Fruit fly (Drosophila melanogaster) whole organism, embryonic: ENCODE results near the gene CG15773.

ENCODE experiments used
- ATbp ChIP-seq: fragments of 200-800 bp; sonication (Bioruptor generic); optimal IDR thresholded peaks from 2 replicates; lab custom pipeline; 2017; ENCODE audit warnings: missing biosample characterization, mild to moderate bottlenecking, missing genetic modification characterization, missing genetic modification reagents
- Atf6 ChIP-seq: fragments of 200-800 bp; sonication (Bioruptor generic); IDR thresholded peaks from 2 replicates; pipeline ENCODE4 v1.3.6; 2022; ENCODE audit warnings: missing biosample characterization, missing genetic modification characterization
- BEAF-32 ChIP-seq: fragments of 200-800 bp; sonication (Bioruptor generic); optimal IDR thresholded peaks from 3 replicates; lab custom pipeline; 2017; ENCODE audit warnings: missing biosample characterization, missing genetic modification characterization, mild to moderate bottlenecking, moderate library complexity, missing genetic modification reagents
- Blimp-1 ChIP-seq: fragments of 200-800 bp; sonication (Bioruptor generic); optimal IDR thresholded peaks from 3 replicates; lab custom pipeline; 2018; ENCODE audit warnings: missing biosample characterization, missing genetic modification characterization, mild to moderate bottlenecking, moderate library complexity, missing genetic modification reagents
- CG10321 ChIP-seq: fragments of 200-800 bp; sonication (Bioruptor generic); IDR thresholded peaks from 2 replicates; pipeline ENCODE4 v1.3.6; 2022; ENCODE audit warnings: missing biosample characterization, missing genetic modification characterization
- CG10979 ChIP-seq: fragments of 200-800 bp; sonication (Bioruptor generic); optimal IDR thresholded peaks from 2 replicates; lab custom pipeline; 2018; ENCODE audit warnings: missing biosample characterization, mild to moderate bottlenecking, missing genetic modification characterization, moderate library complexity
- CG11247 ChIP-seq: fragments of 200-800 bp; sonication (Bioruptor generic); IDR thresholded peaks from 2 replicates; pipeline ENCODE4 v1.3.6; 2022; ENCODE audit warnings: missing biosample characterization, missing genetic modification characterization
- CG12659 ChIP-seq: fragments of 200-800 bp; sonication (Bioruptor generic); optimal IDR thresholded peaks from 3 replicates; lab custom pipeline; 2017; ENCODE audit warnings: mild to moderate bottlenecking, missing biosample characterization, missing genetic modification reagents, missing genetic modification characterization
- CG15601 ChIP-seq: fragments of 200-800 bp; sonication (Bioruptor generic); optimal IDR thresholded peaks from 3 replicates; lab custom pipeline; 2019; ENCODE audit warnings: missing biosample characterization, mild to moderate bottlenecking, missing genetic modification characterization, moderate library complexity
- CG16863 ChIP-seq: fragments of 200-800 bp; sonication (Bioruptor generic); optimal IDR thresholded peaks from 3 replicates; lab custom pipeline; 2016; ENCODE audit warnings: missing biosample characterization, missing genetic modification characterization
- CG18262 ChIP-seq: fragments of 200-800 bp; optimal IDR thresholded peaks from 3 replicates; lab custom pipeline; 2019; ENCODE audit warnings: missing biosample characterization, mild to moderate bottlenecking, missing genetic modification characterization, moderate library complexity
- CG32772 ChIP-seq: fragments of 200-800 bp; sonication (Bioruptor generic); IDR thresholded peaks from 2 replicates; pipeline ENCODE4 v1.3.6; 2022; ENCODE audit warnings: missing biosample characterization, missing genetic modification characterization
- CG43689 ChIP-seq: fragments of 200-800 bp; sonication (Bioruptor generic); IDR thresholded peaks from 2 replicates; pipeline ENCODE4 v1.3.6; 2022; ENCODE audit warnings: missing biosample characterization, missing genetic modification characterization
- CG4854 ChIP-seq: fragments of 200-800 bp; sonication (Bioruptor generic); optimal IDR thresholded peaks from 2 replicates; lab custom pipeline; 2016; ENCODE audit warnings: missing biosample characterization, missing genetic modification characterization, inconsistent platforms
- CG7357 ChIP-seq: fragments of 200-800 bp; sonication (Bioruptor generic); IDR thresholded peaks from 3 replicates; pipeline ENCODE4 v1.3.6; 2022; ENCODE audit warnings: missing biosample characterization, missing genetic modification characterization
- CG8281 ChIP-seq: fragments of 200-800 bp; sonication (Bioruptor generic); optimal IDR thresholded peaks from 2 replicates; lab custom pipeline; 2018; ENCODE audit warnings: missing biosample characterization, mild to moderate bottlenecking, missing genetic modification characterization, moderate library complexity
- CG8290 ChIP-seq, 3 experiments: fragments of 200-800 bp; sonication (Bioruptor generic); optimal IDR thresholded peaks; 2 replicates each; lab custom pipeline; 2016 to 2019; ENCODE audit warnings: missing biosample characterization in 3 of 3, missing genetic modification characterization in 3 of 3, mild to moderate bottlenecking in 2 of 3, moderate library complexity in 1 of 3
- Deaf1 ChIP-seq: fragments of 200-800 bp; optimal IDR thresholded peaks from 3 replicates; lab custom pipeline; 2019; ENCODE audit warnings: missing biosample characterization, mild to moderate bottlenecking, missing genetic modification characterization, moderate library complexity
- ERR ChIP-seq: fragments of 200-800 bp; sonication (Bioruptor generic); optimal IDR thresholded peaks from 2 replicates; lab custom pipeline; 2016; ENCODE audit warnings: missing biosample characterization, missing genetic modification characterization
- Fer2 ChIP-seq: fragments of 200-800 bp; sonication (Bioruptor generic); optimal IDR thresholded peaks from 2 replicates; lab custom pipeline; 2018; ENCODE audit warnings: missing biosample characterization, mild to moderate bottlenecking, missing genetic modification characterization, moderate library complexity
- HLHmδ ChIP-seq: fragments of 200-800 bp; sonication (Bioruptor generic); optimal IDR thresholded peaks from 2 replicates; lab custom pipeline; 2018; ENCODE audit warnings: missing biosample characterization, mild to moderate bottlenecking, missing genetic modification characterization, moderate library complexity
- Hmx ChIP-seq: fragments of 200-800 bp; sonication (Bioruptor generic); optimal IDR thresholded peaks from 2 replicates; lab custom pipeline; 2016; ENCODE audit warnings: missing biosample characterization, missing genetic modification characterization
- Jarid2 ChIP-seq: fragments of 200-800 bp; sonication (Bioruptor generic); optimal IDR thresholded peaks from 3 replicates; lab custom pipeline; 2017; ENCODE audit warnings: mild to moderate bottlenecking, missing biosample characterization, missing genetic modification reagents, missing genetic modification characterization
- Med ChIP-seq: fragments of 200-800 bp; sonication (Bioruptor generic); peaks from one replicate; lab custom pipeline; 2016; ENCODE audit warnings: missing biosample characterization, missing genetic modification characterization, mild to moderate bottlenecking, inconsistent platforms, moderate library complexity
- Myb ChIP-seq: fragments of 200-800 bp; sonication (Bioruptor generic); optimal IDR thresholded peaks from 2 replicates; lab custom pipeline; 2016; ENCODE audit warnings: missing biosample characterization, missing genetic modification characterization
- Nf-YA ChIP-seq: fragments of 200-800 bp; sonication (Bioruptor generic); IDR thresholded peaks from 2 replicates; pipeline ENCODE4 v1.3.6; 2022; ENCODE audit warnings: missing biosample characterization, missing genetic modification characterization
- Opbp ChIP-seq: fragments of 200-800 bp; sonication (Bioruptor generic); IDR thresholded peaks from 3 replicates; pipeline ENCODE4 v1.3.6; 2022; ENCODE audit warnings: missing biosample characterization, missing genetic modification characterization; ENCODE audit not compliant: partially characterized antibody
- Poxn ChIP-seq: fragments of 200-800 bp; sonication (Bioruptor generic); IDR thresholded peaks from 2 replicates; pipeline ENCODE4 v1.3.6; 2022; ENCODE audit warnings: missing biosample characterization, missing genetic modification characterization
- Sry-β ChIP-seq: fragments of 200-800 bp; sonication (Bioruptor generic); optimal IDR thresholded peaks from 2 replicates; lab custom pipeline; 2018; ENCODE audit warnings: missing biosample characterization, mild to moderate bottlenecking, missing genetic modification characterization, moderate library complexity
- Ssrp ChIP-seq: fragments of 200-800 bp; sonication (Bioruptor generic); optimal IDR thresholded peaks from 2 replicates; lab custom pipeline; 2018; ENCODE audit warnings: missing biosample characterization, mild to moderate bottlenecking, missing genetic modification characterization, moderate library complexity
- Tbp ChIP-seq: fragments of >200 bp; optimal IDR thresholded peaks from 2 replicates; lab custom pipeline; 2018; ENCODE audit warnings: missing biosample characterization, missing genetic modification characterization
- Xrp1 ChIP-seq: fragments of 200-800 bp; sonication (Bioruptor generic); IDR thresholded peaks from 2 replicates; pipeline ENCODE4 v1.3.6; 2022; ENCODE audit warnings: missing biosample characterization, missing genetic modification characterization
- bowl ChIP-seq: fragments of 200-800 bp; sonication (Bioruptor generic); IDR thresholded peaks from 2 replicates; pipeline ENCODE4 v1.3.6; 2022; ENCODE audit warnings: missing biosample characterization, missing genetic modification characterization
- cato ChIP-seq: fragments of 200-800 bp; sonication (Bioruptor generic); optimal IDR thresholded peaks from 2 replicates; lab custom pipeline; 2016; ENCODE audit warnings: missing biosample characterization, missing genetic modification characterization, borderline replicate concordance
- chn ChIP-seq: fragments of 200-800 bp; sonication (Bioruptor generic); optimal IDR thresholded peaks from 2 replicates; lab custom pipeline; 2016; ENCODE audit warnings: missing biosample characterization, missing genetic modification characterization
- eve ChIP-seq, 2 experiments: fragments of >200 bp; optimal IDR thresholded peaks; 2 replicates each; lab custom pipeline; 2017; ENCODE audit warnings: missing biosample characterization in 2 of 2, missing genetic modification characterization in 2 of 2
- fru ChIP-seq: fragments of >200 bp; optimal IDR thresholded peaks from 2 replicates; lab custom pipeline; 2017
- kni ChIP-seq: fragments of 200-800 bp; sonication (Bioruptor generic); optimal IDR thresholded peaks from 3 replicates; lab custom pipeline; 2017; ENCODE audit warnings: mild to moderate bottlenecking, missing biosample characterization, missing genetic modification reagents, missing genetic modification characterization
- nom ChIP-seq: fragments of 200-800 bp; sonication (Bioruptor generic); optimal IDR thresholded peaks from 2 replicates; lab custom pipeline; 2017; ENCODE audit warnings: missing biosample characterization, missing genetic modification characterization, mild to moderate bottlenecking, moderate library complexity, missing genetic modification reagents
- otp ChIP-seq: fragments of 200-800 bp; sonication (Bioruptor generic); IDR thresholded peaks from 3 replicates; pipeline ENCODE4, ENCODE4 v1.3.6; 2022; ENCODE audit warnings: missing biosample characterization, missing genetic modification characterization
- sens ChIP-seq: fragments of 200-800 bp; sonication (Bioruptor generic); peaks from one replicate; lab custom pipeline; 2016; ENCODE audit warnings: missing biosample characterization, missing genetic modification characterization
- sens-2 ChIP-seq: fragments of 200-800 bp; sonication (Bioruptor generic); IDR thresholded peaks from 2 replicates; pipeline ENCODE4 v1.3.6; 2022; ENCODE audit warnings: missing biosample characterization, missing genetic modification characterization
- shn ChIP-seq: fragments of 200-800 bp; sonication (Bioruptor generic); optimal IDR thresholded peaks from 3 replicates; lab custom pipeline; 2016; ENCODE audit warnings: missing biosample characterization, missing genetic modification characterization
- sqz ChIP-seq: fragments of 200-800 bp; sonication (Bioruptor generic); optimal IDR thresholded peaks from 3 replicates; lab custom pipeline; 2018; ENCODE audit warnings: missing biosample characterization, mild to moderate bottlenecking, missing genetic modification characterization
- ttk ChIP-seq: fragments of 200-800 bp; sonication (Bioruptor generic); IDR thresholded peaks from 2 replicates; pipeline ENCODE4 v2.1.2; 2022; ENCODE audit warnings: missing biosample characterization, missing genetic modification characterization
- unpg ChIP-seq: fragments of 200-800 bp; sonication (Bioruptor generic); optimal IDR thresholded peaks from 3 replicates; lab custom pipeline; 2018; ENCODE audit warnings: missing biosample characterization, mild to moderate bottlenecking, missing genetic modification characterization, moderate library complexity
- vvl ChIP-seq: fragments of 200-800 bp; sonication (Bioruptor generic); IDR thresholded peaks from 2 replicates; pipeline ENCODE4 v1.3.6; 2022; ENCODE audit warnings: missing biosample characterization, missing genetic modification characterization

CG15773 gene

DNA sequence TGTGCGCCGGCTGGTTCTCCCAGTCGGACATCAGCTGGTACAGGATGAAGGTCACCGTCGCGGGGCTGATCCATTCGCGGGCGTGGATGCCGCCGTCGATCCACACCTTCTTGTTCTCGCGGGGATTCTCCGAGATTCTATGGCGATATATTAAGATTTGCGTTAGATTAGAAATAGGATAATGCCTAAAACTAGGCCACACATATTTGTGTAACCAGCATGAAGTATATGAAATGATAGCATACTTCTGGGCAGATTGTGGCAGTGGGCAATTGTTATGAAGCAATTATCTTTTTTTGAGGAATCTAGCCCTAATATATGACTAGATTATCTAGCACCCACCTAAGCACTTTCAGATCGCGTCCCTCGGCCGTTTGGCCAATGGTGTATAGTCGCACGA lies 34.2 kb downstream of the CG15773 start (continued):
- TF ChIP-seq Med (GFP tag; lab: Kevin White, UChicago) (peak; percentile 46), HLHmδ (GFP tag; lab: Kevin White, UChicago) (no peak), sens-2 (no peak), CG16863 (GFP tag; lab: Kevin White, UChicago) (no peak)

DNA sequence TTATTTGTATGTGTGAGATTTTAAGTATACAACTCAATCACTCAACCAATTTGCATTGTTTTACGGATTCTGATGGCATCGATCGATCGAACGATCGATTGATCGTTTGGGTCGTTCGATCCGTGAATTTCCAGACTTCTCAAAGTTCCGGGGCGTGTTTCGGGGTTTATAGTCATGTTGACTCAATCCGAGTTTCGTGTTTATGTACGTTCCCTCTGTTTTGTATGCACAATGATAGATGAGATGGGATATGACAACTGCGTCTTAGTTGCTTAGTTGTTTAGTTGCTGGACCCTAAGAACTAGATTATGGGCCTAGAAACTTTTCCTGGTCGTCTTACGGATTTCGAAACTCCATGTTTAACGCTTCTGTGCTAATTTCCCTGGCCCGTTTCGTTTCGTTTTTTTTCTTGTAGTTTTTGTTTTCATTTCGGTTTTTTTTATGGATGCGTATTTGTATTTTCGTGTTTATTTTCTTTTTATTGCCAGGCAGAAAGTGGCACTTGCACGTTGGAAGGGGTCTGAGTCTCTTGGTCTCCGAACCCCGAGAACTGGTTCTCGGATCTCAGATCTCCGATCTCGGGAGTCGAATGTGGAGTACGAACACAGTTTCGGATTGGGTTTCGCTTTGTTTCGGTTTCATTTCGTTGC lies 36.2 kb downstream of the CG15773 start:
- TF ChIP-seq sqz (GFP tag; lab: Kevin White, UChicago) (peak; percentile 39), nom (GFP tag; lab: Kevin White, UChicago) (peak; percentile 87), Blimp-1 (peak; percentile 53), CG15601 (tag; lab: Kevin White, UChicago) (peak; percentile 20), ATbp (peak; percentile 16), bowl (GFP tag; lab: Robert Waterston, UW) (no peak), Xrp1 (GFP tag; lab: Robert Waterston, UW) (peak; percentile 41; the same call in 1 of the 2 replicates), otp (GFP tag; lab: Robert Waterston, UW) (0 out of 3 replicates have a peak, but pooled peaks have one; percentile 55), unpg (GFP tag; lab: Kevin White, UChicago) (no peak), CG8290 (GFP tag; optimal IDR thresholded peaks at IDR 0.05; lab: Kevin White, UChicago) (peak; percentile 36), CG8290 (tag; optimal IDR thresholded peaks at IDR 0.05; lab: Kevin White, UChicago) (no peak), Med (GFP tag; lab: Kevin White, UChicago) (peak; percentile 8), eve (GFP tag; optimal IDR thresholded peaks at IDR 0.05; lab: Kevin White, UChicago) (peak in 1 of 2 experiments; percentile 21), sens (GFP tag; lab: Kevin White, UChicago) (peak; percentile 73), CG4854 (no peak), kni (GFP tag; lab: Kevin White, UChicago) (peak; percentile 53), Deaf1 (tag; lab: Kevin White, UChicago) (peak; percentile 44)

DNA sequence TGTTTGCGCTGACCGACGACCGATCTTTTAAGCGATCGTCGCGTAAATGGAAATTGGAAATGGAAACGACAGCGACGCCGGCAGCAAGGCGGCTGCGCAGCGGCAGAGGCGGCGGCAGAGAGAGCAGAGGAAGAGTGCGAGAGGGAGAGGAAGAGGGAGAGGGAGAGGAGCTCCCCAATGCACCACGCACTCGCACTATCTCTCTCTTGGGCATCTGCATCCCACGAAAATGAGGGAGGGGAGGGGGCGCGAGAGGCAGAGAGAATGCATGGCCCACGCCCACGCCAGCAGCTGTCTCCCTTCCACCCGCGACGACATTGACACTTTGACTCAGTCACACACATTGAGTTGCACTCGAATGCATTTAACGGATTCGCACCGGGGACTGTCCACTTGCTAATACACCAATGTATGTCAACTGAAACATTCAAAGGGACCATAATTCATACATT lies 38.2 kb downstream of the CG15773 start, which contains the start of gene CG3097:
TSS of gene CG3097 (minus strand) at position 51 of the 452 bp plus-strand sequence.
- TF ChIP-seq ERR (GFP tag; lab: Kevin White, UChicago) (no peak), Fer2 (no peak), CG43689 (GFP tag; lab: Robert Waterston, UW) (no peak), CG11247 (no peak), CG10979 (tag; lab: Kevin White, UChicago) (no peak), CG18262 (no peak), CG32772 (GFP tag; lab: Robert Waterston, UW) (no peak), Poxn (GFP tag; lab: Robert Waterston, UW) (no peak), CG12659 (GFP tag; lab: Kevin White, UChicago) (no peak), Sry-β (GFP tag; lab: Kevin White, UChicago) (no peak), cato (GFP tag; lab: Kevin White, UChicago) (no peak), Hmx (no peak), Atf6 (GFP tag; lab: Robert Waterston, UW) (no peak), CG10321 (peak; percentile 85), CG8281 (tag; lab: Kevin White, UChicago) (no peak), Tbp (no peak), Myb (GFP tag; lab: Kevin White, UChicago) (no peak), Opbp (GFP tag; lab: Robert Waterston, UW) (peak; percentile 59; the same call in 2 of the 3 replicates), vvl (GFP tag; lab: Robert Waterston, UW) (peak; percentile 53; the same call in 1 of the 2 replicates), shn (GFP tag; lab: Kevin White, UChicago) (no peak), Ssrp (tag; lab: Kevin White, UChicago) (no peak), CG7357 (GFP tag; lab: Robert Waterston, UW) (no peak), ttk (no peak), fru (no peak), Nf-YA (GFP tag; lab: Robert Waterston, UW) (no peak), Jarid2 (peak; percentile 24), chn (GFP tag; lab: Kevin White, UChicago) (peak; percentile 39), BEAF-32 (GFP tag; lab: Kevin White, UChicago) (no peak), ATbp (no peak)
